Worm (Caenorhabditis elegans): ENCODE results near the gene W07G4.1.
A peak's percentile ranks its signal among the peaks of the same experiment; 100 is the strongest.

W07G4.1 gene

ce11 chrV:13041666-13042065, 8.3 kb downstream of the W07G4.1 start, which contains the start of gene scyl-1 (continued):
- TF ChIP-seq lsy-2 (tag; optimal IDR thresholded peaks at IDR 0.05) (peak; percentile 85 to 90), fkh-4 (tag; optimal IDR thresholded peaks at IDR 0.05; ENCODE audit: borderline replicate concordance) (no peak), snu-23 (GFP tag; optimal IDR thresholded peaks at IDR 0.05) (peak; percentile 90), hlh-17 (GFP tag; optimal IDR thresholded peaks at IDR 0.05; ENCODE audit: borderline replicate concordance) (no peak), nhr-11 (tag; optimal IDR thresholded peaks at IDR 0.05) (peak; percentile 21), unc-30 (tag; optimal IDR thresholded peaks at IDR 0.05) (no peak), ets-5 (GFP tag; IDR thresholded peaks at IDR 0.05) (no peak), pax-3 (tag; optimal IDR thresholded peaks at IDR 0.05) (peak; percentile 63), nhr-85 (tag) (peak; percentile 94), zip-4 (GFP tag; optimal IDR thresholded peaks at IDR 0.05) (peak; percentile 3), nhr-12 (tag; optimal IDR thresholded peaks at IDR 0.05) (no peak), swsn-7 (tag; optimal IDR thresholded peaks at IDR 0.05) (peak; percentile 86), Y116A8C.19 (tag; optimal IDR thresholded peaks at IDR 0.05; ENCODE audit: borderline replicate concordance) (no peak), blmp-1 (tag; optimal IDR thresholded peaks at IDR 0.05) (peak; percentile 76), elt-2 (tag; optimal IDR thresholded peaks at IDR 0.05) (peak; percentile 37), mef-2 (tag; optimal IDR thresholded peaks at IDR 0.05) (peak; percentile 8), nhr-90 (tag; optimal IDR thresholded peaks at IDR 0.05; ENCODE audit: poor library complexity) (peak; percentile 84), skn-1 (tag; optimal IDR thresholded peaks at IDR 0.05) (peak; percentile 71), lin-15B (tag; optimal IDR thresholded peaks at IDR 0.05) (no peak), alr-1 (tag; optimal IDR thresholded peaks at IDR 0.05; ENCODE audit: borderline replicate concordance) (no peak), elt-3 (tag; optimal IDR thresholded peaks at IDR 0.05) (peak in 2 of 6 experiments; percentile 48 to 64), mdl-1 (tag; optimal IDR thresholded peaks at IDR 0.05) (peak in 1 of 2 experiments; percentile 55), ama-1 (optimal IDR thresholded peaks at IDR 0.05) (no peak), dsc-1 (tag; optimal IDR thresholded peaks at IDR 0.05) (peak; percentile 66), nhr-47 (tag; optimal IDR thresholded peaks at IDR 0.05) (peak; percentile 84), snpc-4 (tag; optimal IDR thresholded peaks at IDR 0.05) (peak; percentile 39), efl-3 (GFP tag; optimal IDR thresholded peaks at IDR 0.05) (no peak), nhr-20 (tag; optimal IDR thresholded peaks at IDR 0.05) (peak; percentile 89), egl-13 (tag; optimal IDR thresholded peaks at IDR 0.05) (peak; percentile 35), ces-1 (GFP tag; optimal IDR thresholded peaks at IDR 0.05) (no peak), fos-1 (tag; optimal IDR thresholded peaks at IDR 0.05) (peak; percentile 45), unc-62 (GFP tag; optimal IDR thresholded peaks at IDR 0.05) (no peak), lir-3 (tag; optimal IDR thresholded peaks at IDR 0.05; ENCODE audit: poor library complexity) (peak; percentile 25), hpl-2 (GFP tag; optimal IDR thresholded peaks at IDR 0.05) (no peak), nhr-71 (tag; optimal IDR thresholded peaks at IDR 0.05) (peak; percentile 91), nhr-84 (tag; optimal IDR thresholded peaks at IDR 0.05) (no peak), F16B12.6 (tag; optimal IDR thresholded peaks at IDR 0.05) (peak; percentile 27), nhr-28 (tag; optimal IDR thresholded peaks at IDR 0.05) (no peak), C04F5.9 (tag; optimal IDR thresholded peaks at IDR 0.05) (peak; percentile 20), zag-1 (tag; optimal IDR thresholded peaks at IDR 0.05) (no peak), aha-1 (tag; optimal IDR thresholded peaks at IDR 0.05) (no peak), ztf-4 (tag; optimal IDR thresholded peaks at IDR 0.05) (peak; percentile 52), lin-39 (tag; optimal IDR thresholded peaks at IDR 0.05) (peak; percentile 69), isw-1 (GFP tag; IDR thresholded peaks at IDR 0.05) (peak; percentile 30; the same call in 1 of the 2 replicates), aly-2 (tag; optimal IDR thresholded peaks at IDR 0.05) (peak; percentile 67)

Data from whole organism, L1 larva.